Worm (Caenorhabditis elegans): ENCODE measurements around the gene ceh-40.

ce11 chrX:12326424-12326823, 5.8 kb upstream of the ceh-40 start, which contains the start of gene srd-41:
- TF ChIP-seq tbx-2 (tag; optimal IDR thresholded peaks at IDR 0.05) (no peak), lsy-12 (tag; optimal IDR thresholded peaks at IDR 0.05) (no peak), ceh-82 (tag; optimal IDR thresholded peaks at IDR 0.05) (no peak), nhr-77 (tag; optimal IDR thresholded peaks at IDR 0.05) (no peak), elt-2 (tag; optimal IDR thresholded peaks at IDR 0.05) (no peak), fos-1 (tag; optimal IDR thresholded peaks at IDR 0.05) (no peak), fkh-10 (GFP tag; optimal IDR thresholded peaks at IDR 0.05) (no peak), ama-1 (optimal IDR thresholded peaks at IDR 0.05) (no peak)

Measured in whole organism, L3 larva.